Worm (Caenorhabditis elegans): Measurements from ENCODE around the gene marc-5.

The marc-5 gene

ce11 chrII:12379430-12379829, at the start of gene marc-5:
TSS of gene marc-5 (minus strand) at chrII:12379530.
- TF ChIP-seq fkh-8 (tag; optimal IDR thresholded peaks at IDR 0.05) (no peak), unc-62 (GFP tag; optimal IDR thresholded peaks at IDR 0.05) (no peak), unc-130 (tag; optimal IDR thresholded peaks at IDR 0.05) (no peak), nhr-84 (tag; optimal IDR thresholded peaks at IDR 0.05) (no peak), C34B4.2 (tag; optimal IDR thresholded peaks at IDR 0.05) (no peak), tlp-1 (tag; optimal IDR thresholded peaks at IDR 0.05) (no peak), nhr-11 (tag; optimal IDR thresholded peaks at IDR 0.05) (no peak), fos-1 (tag; optimal IDR thresholded peaks at IDR 0.05) (no peak), lin-15B (tag; optimal IDR thresholded peaks at IDR 0.05) (no peak), nhr-19 (GFP tag; conservative IDR thresholded peaks at IDR 0.05) (no peak), snpc-4 (tag; optimal IDR thresholded peaks at IDR 0.05) (no peak), snu-23 (GFP tag; optimal IDR thresholded peaks at IDR 0.05) (no peak), lin-13 (GFP tag; optimal IDR thresholded peaks at IDR 0.05) (no peak), aha-1 (tag; optimal IDR thresholded peaks at IDR 0.05) (no peak), ama-1 (optimal IDR thresholded peaks at IDR 0.05) (no peak), nhr-20 (tag; optimal IDR thresholded peaks at IDR 0.05) (no peak), C04F5.9 (tag; optimal IDR thresholded peaks at IDR 0.05) (no peak), ztf-4 (tag; optimal IDR thresholded peaks at IDR 0.05) (no peak), Y116A8C.19 (tag; optimal IDR thresholded peaks at IDR 0.05; ENCODE audit: borderline replicate concordance) (no peak)

ce11 chrII:12425644-12426222, 46.4 kb upstream of the marc-5 start, which contains the start of gene daf-22:
TSS of gene daf-22 (minus strand) at chrII:12425694.
- TF ChIP-seq lin-14 (GFP tag; optimal IDR thresholded peaks at IDR 0.05) (no peak), ces-1 (GFP tag; optimal IDR thresholded peaks at IDR 0.05) (no peak), elt-2 (tag; optimal IDR thresholded peaks at IDR 0.05) (peak; percentile 84), efl-1 (optimal IDR thresholded peaks at IDR 0.05) (no peak), efl-1 (GFP tag; optimal IDR thresholded peaks at IDR 0.05 in 1 of 2) (peak in 1 of 2 experiments; percentile 80), blmp-1 (tag; optimal IDR thresholded peaks at IDR 0.05) (peak; percentile 5), elt-3 (tag; optimal IDR thresholded peaks at IDR 0.05) (peak in 3 of 6 experiments; percentile 25 to 74 (median 45)), ceh-63 (GFP tag; optimal IDR thresholded peaks at IDR 0.05) (no peak), nhr-90 (tag; optimal IDR thresholded peaks at IDR 0.05; ENCODE audit: poor library complexity) (peak; percentile 5), nhr-237 (tag; optimal IDR thresholded peaks at IDR 0.05) (no peak), mep-1 (tag; optimal IDR thresholded peaks at IDR 0.05) (no peak), tbx-2 (tag; optimal IDR thresholded peaks at IDR 0.05) (no peak), lin-15B (tag; optimal IDR thresholded peaks at IDR 0.05) (no peak), fkh-8 (tag; optimal IDR thresholded peaks at IDR 0.05) (no peak), unc-98 (GFP tag; IDR thresholded peaks at IDR 0.05) (no peak), hpl-2 (GFP tag; optimal IDR thresholded peaks at IDR 0.05) (peak; percentile 15), rnt-1 (tag; optimal IDR thresholded peaks at IDR 0.05) (no peak), nhr-76 (tag; optimal IDR thresholded peaks at IDR 0.05) (no peak), nhr-47 (tag; optimal IDR thresholded peaks at IDR 0.05) (no peak), nhr-71 (tag; optimal IDR thresholded peaks at IDR 0.05) (no peak), nhr-20 (tag; optimal IDR thresholded peaks at IDR 0.05) (peak; percentile 75), zag-1 (tag; optimal IDR thresholded peaks at IDR 0.05) (no peak), nhr-28 (tag; optimal IDR thresholded peaks at IDR 0.05) (no peak), ets-5 (GFP tag; IDR thresholded peaks at IDR 0.05) (no peak), lin-35 (GFP tag; optimal IDR thresholded peaks at IDR 0.05) (peak in 1 of 2 experiments; percentile 41), alr-1 (tag; optimal IDR thresholded peaks at IDR 0.05; ENCODE audit: borderline replicate concordance) (no peak), snu-23 (GFP tag; optimal IDR thresholded peaks at IDR 0.05) (peak; percentile 3), grh-1 (GFP tag; IDR thresholded peaks at IDR 0.05) (no peak)

All from whole organism, L1 larva.